Fruit fly (Drosophila melanogaster) whole organism, embryonic: ENCODE measurements around the gene Egfrap.

ENCODE experiments used
- CG10209 ChIP-seq: fragments of 200-800 bp; sonication (Bioruptor generic); optimal IDR thresholded peaks from 3 replicates; lab custom pipeline; 2017; ENCODE audit warnings: missing biosample characterization, mild to moderate bottlenecking, missing genetic modification characterization, missing genetic modification reagents
- CG10366 ChIP-seq: fragments of 200-800 bp; sonication (Bioruptor generic); IDR thresholded peaks from 2 replicates; pipeline ENCODE4 v1.3.6; 2022; ENCODE audit warnings: missing biosample characterization, missing genetic modification characterization
- CG10979 ChIP-seq: fragments of 200-800 bp; sonication (Bioruptor generic); optimal IDR thresholded peaks from 2 replicates; lab custom pipeline; 2018; ENCODE audit warnings: missing biosample characterization, mild to moderate bottlenecking, missing genetic modification characterization, moderate library complexity
- CG11456 ChIP-seq: fragments of 200-800 bp; sonication (Bioruptor generic); IDR thresholded peaks from 3 replicates; pipeline ENCODE4 v1.3.6; 2022; ENCODE audit warnings: missing biosample characterization, missing genetic modification characterization
- CG11695 ChIP-seq: fragments of 200-800 bp; sonication (Bioruptor generic); IDR thresholded peaks from 3 replicates; pipeline ENCODE4 v1.3.6; 2022; ENCODE audit warnings: missing biosample characterization, missing genetic modification characterization
- CG14667 ChIP-seq: fragments of 200-800 bp; sonication (Bioruptor generic); IDR thresholded peaks from 2 replicates; pipeline ENCODE4 v1.3.6; 2022; ENCODE audit warnings: missing biosample characterization, missing genetic modification characterization
- CG15514 ChIP-seq: fragments of 200-800 bp; sonication (Bioruptor generic); optimal IDR thresholded peaks from 3 replicates; lab custom pipeline; 2017; ENCODE audit warnings: missing biosample characterization, missing genetic modification characterization, mild to moderate bottlenecking, moderate library complexity, missing genetic modification reagents
- CG15696 ChIP-seq: fragments of 200-800 bp; sonication (Bioruptor generic); optimal IDR thresholded peaks from 2 replicates; lab custom pipeline; 2019; ENCODE audit warnings: missing biosample characterization, mild to moderate bottlenecking, missing genetic modification characterization, moderate library complexity
- CG1647 ChIP-seq: fragments of 200-800 bp; sonication (Bioruptor generic); optimal IDR thresholded peaks from 3 replicates; lab custom pipeline; 2016; ENCODE audit warnings: missing biosample characterization, missing genetic modification characterization
- CG17612 ChIP-seq: fragments of 200-800 bp; sonication (Bioruptor generic); IDR thresholded peaks from 2 replicates; pipeline ENCODE4 v1.3.6; 2022; ENCODE audit warnings: missing biosample characterization, missing genetic modification characterization
- CG2678 ChIP-seq: fragments of 200-800 bp; sonication (Bioruptor generic); optimal IDR thresholded peaks from 3 replicates; lab custom pipeline; 2019; ENCODE audit warnings: missing biosample characterization, mild to moderate bottlenecking, missing genetic modification characterization, moderate library complexity
- CG2889 ChIP-seq: fragments of 200-800 bp; sonication (Bioruptor generic); IDR thresholded peaks from 3 replicates; pipeline ENCODE4 v1.3.6; 2022; ENCODE audit warnings: missing biosample characterization, missing genetic modification characterization
- CG30403 ChIP-seq: fragments of 200-800 bp; sonication (Bioruptor generic); optimal IDR thresholded peaks from 3 replicates; lab custom pipeline; 2016; ENCODE audit warnings: missing biosample characterization, missing genetic modification characterization
- CG3065 ChIP-seq: fragments of 200-800 bp; sonication (Bioruptor generic); optimal IDR thresholded peaks from 2 replicates; lab custom pipeline; 2016; ENCODE audit warnings: missing biosample characterization, missing genetic modification characterization
- CG31224 ChIP-seq: fragments of 200-800 bp; sonication (Bioruptor generic); IDR thresholded peaks from 2 replicates; pipeline ENCODE4 v1.3.6; 2022; ENCODE audit warnings: missing biosample characterization, missing genetic modification characterization
- CG34376 ChIP-seq: fragments of 200-800 bp; sonication (Bioruptor generic); optimal IDR thresholded peaks from 2 replicates; lab custom pipeline; 2018; ENCODE audit warnings: missing biosample characterization, mild to moderate bottlenecking, missing genetic modification characterization
- CG3847 ChIP-seq: fragments of 200-800 bp; sonication (Bioruptor generic); IDR thresholded peaks from 2 replicates; pipeline ENCODE4 v1.3.6; 2022; ENCODE audit warnings: missing biosample characterization, missing genetic modification characterization
- CG4328 ChIP-seq: fragments of 200-800 bp; sonication (Bioruptor generic); optimal IDR thresholded peaks from 3 replicates; lab custom pipeline; 2017; ENCODE audit warnings: missing biosample characterization, missing genetic modification reagents, missing genetic modification characterization
- CG4360 ChIP-seq: fragments of 200-800 bp; sonication (Bioruptor generic); IDR thresholded peaks from 2 replicates; pipeline ENCODE4 v1.3.6; 2022; ENCODE audit warnings: missing biosample characterization, missing genetic modification characterization
- CG5953 ChIP-seq: fragments of 200-800 bp; sonication (Bioruptor generic); IDR thresholded peaks from 2 replicates; pipeline ENCODE4 v1.3.6; 2022; ENCODE audit warnings: missing biosample characterization, missing genetic modification characterization
- CG7372 ChIP-seq: fragments of 200-800 bp; sonication (Bioruptor generic); IDR thresholded peaks from 2 replicates; pipeline ENCODE4 v1.3.6; 2022; ENCODE audit warnings: missing biosample characterization, missing genetic modification characterization
- CG9727 ChIP-seq: fragments of 200-800 bp; sonication (Bioruptor generic); optimal IDR thresholded peaks from 3 replicates; lab custom pipeline; 2017; ENCODE audit warnings: missing biosample characterization, mild to moderate bottlenecking, missing genetic modification characterization
- CG9817 ChIP-seq: fragments of 200-800 bp; sonication (Bioruptor generic); optimal IDR thresholded peaks from 2 replicates; lab custom pipeline; 2018; ENCODE audit warnings: missing biosample characterization, mild to moderate bottlenecking, missing genetic modification characterization, moderate library complexity
- Fer1 ChIP-seq: fragments of 200-800 bp; sonication (Bioruptor generic); optimal IDR thresholded peaks from 2 replicates; lab custom pipeline; 2017; ENCODE audit warnings: missing biosample characterization, mild to moderate bottlenecking, missing genetic modification characterization
- Fer3 ChIP-seq: fragments of 200-800 bp; sonication (Bioruptor generic); optimal IDR thresholded peaks from 2 replicates; lab custom pipeline; 2018; ENCODE audit warnings: missing biosample characterization, mild to moderate bottlenecking, missing genetic modification characterization, moderate library complexity
- Med ChIP-seq: fragments of 200-800 bp; sonication (Bioruptor generic); peaks from one replicate; lab custom pipeline; 2016; ENCODE audit warnings: missing biosample characterization, missing genetic modification characterization, mild to moderate bottlenecking, inconsistent platforms, moderate library complexity
- NC2β ChIP-seq: fragments of 200-800 bp; sonication (Bioruptor generic); optimal IDR thresholded peaks from 2 replicates; lab custom pipeline; 2016; ENCODE audit warnings: missing biosample characterization, missing genetic modification characterization
- NK7.1 ChIP-seq: fragments of 200-800 bp; sonication (Bioruptor generic); optimal IDR thresholded peaks from 3 replicates; lab custom pipeline; 2016; ENCODE audit warnings: missing biosample characterization, missing genetic modification characterization
- Pdp1 ChIP-seq, 2 experiments: fragments of 200-800 bp; sonication (Bioruptor generic); optimal IDR thresholded peaks; 3 replicates each; lab custom pipeline; 2016; ENCODE audit warnings: missing biosample characterization in 2 of 2, missing genetic modification characterization in 2 of 2, mild to moderate bottlenecking in 1 of 2, moderate library complexity in 1 of 2
- Ssrp ChIP-seq: fragments of 200-800 bp; sonication (Bioruptor generic); optimal IDR thresholded peaks from 2 replicates; lab custom pipeline; 2018; ENCODE audit warnings: missing biosample characterization, mild to moderate bottlenecking, missing genetic modification characterization, moderate library complexity
- btn ChIP-seq: fragments of 200-800 bp; sonication (Bioruptor generic); optimal IDR thresholded peaks from 2 replicates; lab custom pipeline; 2016; ENCODE audit warnings: missing biosample characterization, missing genetic modification characterization
- cad ChIP-seq: fragments of >200 bp; optimal IDR thresholded peaks from 2 replicates; lab custom pipeline; 2017; ENCODE audit warnings: missing biosample characterization, missing genetic modification characterization
- chif ChIP-seq, 2 experiments: fragments of 200-800 bp; sonication (Bioruptor generic); optimal IDR thresholded peaks; 3 replicates each; lab custom pipeline; 2016; ENCODE audit warnings: missing biosample characterization in 2 of 2, missing genetic modification characterization in 2 of 2
- chinmo ChIP-seq: fragments of 200-800 bp; sonication (Bioruptor generic); IDR thresholded peaks from 4 replicates; pipeline ENCODE4 v1.3.6; 2022; ENCODE audit warnings: missing biosample characterization, missing genetic modification characterization; ENCODE audit not compliant: partially characterized antibody
- chn ChIP-seq: fragments of 200-800 bp; sonication (Bioruptor generic); optimal IDR thresholded peaks from 2 replicates; lab custom pipeline; 2016; ENCODE audit warnings: missing biosample characterization, missing genetic modification characterization
- cwo ChIP-seq: fragments of 200-800 bp; sonication (Bioruptor generic); optimal IDR thresholded peaks from 3 replicates; lab custom pipeline; 2017; ENCODE audit warnings: missing biosample characterization, missing genetic modification characterization, mild to moderate bottlenecking, moderate library complexity, missing genetic modification reagents
- dimm ChIP-seq: fragments of 200-800 bp; sonication (Bioruptor generic); IDR thresholded peaks from 2 replicates; pipeline ENCODE4 v1.3.6; 2022; ENCODE audit warnings: missing biosample characterization, missing genetic modification characterization
- fd3F ChIP-seq: fragments of 200-800 bp; sonication (Bioruptor generic); optimal IDR thresholded peaks from 2 replicates; lab custom pipeline; 2018; ENCODE audit warnings: missing biosample characterization, mild to moderate bottlenecking, missing genetic modification characterization, moderate library complexity
- gem ChIP-seq: fragments of 200-800 bp; sonication (Bioruptor generic); optimal IDR thresholded peaks from 2 replicates; lab custom pipeline; 2019; ENCODE audit warnings: missing biosample characterization, mild to moderate bottlenecking, missing genetic modification characterization, moderate library complexity
- jigr1 ChIP-seq: fragments of 200-800 bp; sonication (Bioruptor generic); IDR thresholded peaks from 3 replicates; pipeline ENCODE4 v1.3.6; 2022; ENCODE audit warnings: missing biosample characterization, missing genetic modification characterization
- kay ChIP-seq: fragments of 200-800 bp; sonication (Bioruptor generic); optimal IDR thresholded peaks from 2 replicates; lab custom pipeline; 2016; ENCODE audit warnings: missing biosample characterization, missing genetic modification characterization
- mam ChIP-seq: fragments of 200-800 bp; sonication (Bioruptor generic); optimal IDR thresholded peaks from 3 replicates; lab custom pipeline; 2016; ENCODE audit warnings: missing biosample characterization, missing genetic modification characterization
- mld ChIP-seq: fragments of 200-800 bp; sonication (Bioruptor generic); IDR thresholded peaks from 3 replicates; pipeline ENCODE4 v1.3.6; 2022; ENCODE audit warnings: missing biosample characterization, missing genetic modification characterization; ENCODE audit not compliant: partially characterized antibody
- pho ChIP-seq: fragments of 200-800 bp; sonication (Bioruptor generic); optimal IDR thresholded peaks from 2 replicates; lab custom pipeline; 2016; ENCODE audit warnings: missing biosample characterization, missing genetic modification characterization
- pita ChIP-seq: fragments of 200-800 bp; sonication (Bioruptor generic); optimal IDR thresholded peaks from 2 replicates; lab custom pipeline; 2017; ENCODE audit warnings: missing biosample characterization, mild to moderate bottlenecking, missing genetic modification characterization
- psq ChIP-seq: fragments of 200-800 bp; sonication (Bioruptor generic); optimal IDR thresholded peaks from 2 replicates; lab custom pipeline; 2017; ENCODE audit warnings: missing biosample characterization, missing genetic modification characterization
- ranshi ChIP-seq: fragments of 200-800 bp; sonication (Bioruptor generic); IDR thresholded peaks from 2 replicates; pipeline ENCODE4 v1.3.6; 2022; ENCODE audit warnings: missing biosample characterization, missing genetic modification characterization
- scrt ChIP-seq: fragments of 200-800 bp; sonication (Bioruptor generic); optimal IDR thresholded peaks from 2 replicates; lab custom pipeline; 2018; ENCODE audit warnings: missing biosample characterization, mild to moderate bottlenecking, missing genetic modification characterization, moderate library complexity
- vnd ChIP-seq: fragments of 200-800 bp; sonication (Bioruptor generic); IDR thresholded peaks from 3 replicates; pipeline ENCODE4 v1.3.6; 2022; ENCODE audit warnings: missing biosample characterization, missing genetic modification characterization; ENCODE audit not compliant: partially characterized antibody
- wek ChIP-seq: fragments of 200-800 bp; sonication (Bioruptor generic); optimal IDR thresholded peaks from 3 replicates; lab custom pipeline; 2018; ENCODE audit warnings: missing biosample characterization, mild to moderate bottlenecking, missing genetic modification characterization, moderate library complexity

Egfrap gene

DNA sequence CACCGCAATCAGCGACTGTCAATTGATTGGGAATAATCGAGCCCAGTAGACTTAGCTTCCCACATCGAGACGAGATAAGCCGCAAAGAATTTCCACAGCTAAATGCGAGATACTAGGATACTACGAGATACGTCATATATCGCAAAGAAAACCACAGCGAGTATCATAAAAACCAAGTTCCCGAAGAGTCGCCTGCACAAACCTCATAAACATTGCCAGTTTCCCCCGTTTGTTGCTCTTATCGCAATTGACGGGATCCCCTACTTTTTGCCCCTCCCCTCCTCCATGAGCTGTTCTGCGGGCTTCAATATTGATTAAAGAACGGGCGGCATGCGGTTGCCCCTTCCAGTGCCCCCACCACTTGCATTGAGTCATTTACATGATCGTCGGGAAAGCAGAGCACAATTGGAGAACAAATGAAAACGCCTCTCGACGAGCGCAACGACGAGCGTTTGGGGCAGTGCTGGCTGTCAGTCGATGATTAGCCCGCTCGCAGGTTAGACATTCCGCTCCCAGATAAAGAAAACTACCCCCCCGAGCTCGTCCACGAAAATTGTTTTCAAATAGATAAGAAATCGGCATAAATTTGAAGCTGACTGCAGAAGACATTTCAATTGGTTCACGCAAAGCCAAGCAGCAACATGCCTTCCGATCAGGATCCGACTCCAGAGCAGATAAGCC lies 28.3 kb downstream of the Egfrap start, which contains the start of gene CG32407 (continued):
- TF ChIP-seq CG7372 (GFP tag; lab: Robert Waterston, UW) (no peak), chn (no peak), kay (GFP tag; lab: Kevin White, UChicago) (peak; percentile 62), chif (GFP tag; optimal IDR thresholded peaks at IDR 0.05; lab: Kevin White, UChicago) (no peak), CG3847 (no peak), CG30403 (GFP tag; lab: Kevin White, UChicago) (no peak), NK7.1 (GFP tag; lab: Kevin White, UChicago) (no peak), fd3F (GFP tag; lab: Kevin White, UChicago) (no peak), Fer1 (GFP tag; lab: Kevin White, UChicago) (no peak), Med (GFP tag; lab: Kevin White, UChicago) (peak; percentile 47), gem (tag; lab: Kevin White, UChicago) (peak; percentile 6), CG5953 (GFP tag; lab: Robert Waterston, UW) (no peak), CG2889 (GFP tag; lab: Robert Waterston, UW) (no peak), CG15514 (GFP tag; lab: Kevin White, UChicago) (no peak), CG3065 (GFP tag; lab: Kevin White, UChicago) (no peak), CG9727 (GFP tag; lab: Kevin White, UChicago) (no peak), cwo (GFP tag; lab: Kevin White, UChicago) (no peak), CG34376 (GFP tag; lab: Kevin White, UChicago) (peak; percentile 30), CG31224 (no peak), vnd (no peak), pho (no peak), CG10366 (GFP tag; lab: Robert Waterston, UW) (no peak), CG1647 (no peak), scrt (GFP tag; lab: Kevin White, UChicago) (no peak), psq (GFP tag; lab: Kevin White, UChicago) (no peak), CG11456 (GFP tag; lab: Robert Waterston, UW) (no peak), pita (GFP tag; lab: Kevin White, UChicago) (no peak), CG17612 (no peak), wek (GFP tag; lab: Kevin White, UChicago) (peak; percentile 27), btn (GFP tag; lab: Kevin White, UChicago) (no peak), CG14667 (GFP tag; lab: Robert Waterston, UW) (no peak), CG4360 (GFP tag; lab: Robert Waterston, UW) (0 out of 2 replicates have a peak, but pooled peaks have one; percentile 9), cad (GFP tag; lab: Kevin White, UChicago) (no peak), CG10209 (GFP tag; lab: Kevin White, UChicago) (no peak), NC2β (GFP tag; lab: Kevin White, UChicago) (no peak), mam (GFP tag; lab: Kevin White, UChicago) (no peak), CG9817 (tag; lab: Kevin White, UChicago) (no peak), CG4328 (GFP tag; lab: Kevin White, UChicago) (no peak), dimm (GFP tag; lab: Robert Waterston, UW) (no peak), mld (no peak), chinmo (peak; percentile 88; the same call in 3 of the 4 replicates), Pdp1 (GFP tag; optimal IDR thresholded peaks at IDR 0.05; lab: Kevin White, UChicago) (peak in 1 of 2 experiments; percentile 19), Fer3 (tag; lab: Kevin White, UChicago) (no peak), CG11695 (GFP tag; lab: Robert Waterston, UW) (no peak), CG15696 (no peak), CG10979 (tag; lab: Kevin White, UChicago) (no peak), Ssrp (no peak), jigr1 (GFP tag; lab: Robert Waterston, UW) (no peak), ranshi (GFP tag; lab: Robert Waterston, UW) (no peak), CG2678 (tag; lab: Kevin White, UChicago) (peak; percentile 39)
